Fruit fly (Drosophila melanogaster): Measurements from ENCODE around the gene CCT6.

CCT6 gene

DNA sequence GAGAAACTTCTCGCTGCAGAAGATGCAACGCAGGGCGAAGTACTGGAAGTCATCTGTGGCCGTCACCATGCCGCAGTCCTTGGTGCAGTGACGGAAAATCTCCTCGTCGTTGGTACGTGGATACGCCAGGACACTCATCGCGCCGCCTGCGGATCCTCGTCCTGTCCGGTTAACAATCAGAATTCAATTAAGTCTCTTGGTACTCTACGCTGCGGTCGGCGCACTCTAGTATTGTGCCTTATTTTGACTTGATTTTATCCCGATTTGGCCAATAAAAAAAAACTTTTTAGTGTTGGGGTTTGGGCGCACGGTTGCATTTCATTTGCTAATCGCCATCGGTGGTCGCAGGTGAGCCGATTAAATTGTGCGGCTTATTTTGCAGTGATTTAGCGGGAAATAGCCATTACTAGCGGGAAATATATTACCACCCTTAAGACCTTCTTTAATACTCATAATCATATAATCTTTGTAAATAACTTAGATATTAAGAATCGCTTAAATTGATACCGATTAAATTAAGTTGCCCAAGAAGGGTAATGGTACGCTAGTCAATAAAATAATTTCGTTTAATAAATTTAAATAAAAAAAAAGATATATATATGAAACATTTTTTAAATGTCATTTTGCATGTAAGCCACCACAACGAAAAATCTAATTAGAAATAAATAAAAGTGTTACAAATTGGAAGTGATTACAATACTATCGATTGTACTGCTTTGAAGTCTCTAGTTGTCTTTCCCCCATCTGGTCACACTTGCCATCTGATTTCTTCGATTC, at the start of gene CCT6, which contains the start of gene CG8944 (continued):
- TF ChIP-seq Dbx (GFP tag; IDR thresholded peaks at IDR 0.05) (no peak), CG4854 (GFP tag; optimal IDR thresholded peaks at IDR 0.05) (no peak), dmrt11E (tag; optimal IDR thresholded peaks at IDR 0.05) (no peak), dm (GFP tag; optimal IDR thresholded peaks at IDR 0.05) (no peak), CoRest (tag; optimal IDR thresholded peaks at IDR 0.05) (peak; percentile 45), al (GFP tag; IDR thresholded peaks at IDR 0.05) (no peak), CG15073 (GFP tag; optimal IDR thresholded peaks at IDR 0.05) (no peak), ap (GFP tag; IDR thresholded peaks at IDR 0.05) (no peak), toy (GFP tag; IDR thresholded peaks at IDR 0.05) (no peak), danr (GFP tag; IDR thresholded peaks at IDR 0.05) (no peak), gfzf (GFP tag; optimal IDR thresholded peaks at IDR 0.05) (peak; percentile 45)

DNA sequence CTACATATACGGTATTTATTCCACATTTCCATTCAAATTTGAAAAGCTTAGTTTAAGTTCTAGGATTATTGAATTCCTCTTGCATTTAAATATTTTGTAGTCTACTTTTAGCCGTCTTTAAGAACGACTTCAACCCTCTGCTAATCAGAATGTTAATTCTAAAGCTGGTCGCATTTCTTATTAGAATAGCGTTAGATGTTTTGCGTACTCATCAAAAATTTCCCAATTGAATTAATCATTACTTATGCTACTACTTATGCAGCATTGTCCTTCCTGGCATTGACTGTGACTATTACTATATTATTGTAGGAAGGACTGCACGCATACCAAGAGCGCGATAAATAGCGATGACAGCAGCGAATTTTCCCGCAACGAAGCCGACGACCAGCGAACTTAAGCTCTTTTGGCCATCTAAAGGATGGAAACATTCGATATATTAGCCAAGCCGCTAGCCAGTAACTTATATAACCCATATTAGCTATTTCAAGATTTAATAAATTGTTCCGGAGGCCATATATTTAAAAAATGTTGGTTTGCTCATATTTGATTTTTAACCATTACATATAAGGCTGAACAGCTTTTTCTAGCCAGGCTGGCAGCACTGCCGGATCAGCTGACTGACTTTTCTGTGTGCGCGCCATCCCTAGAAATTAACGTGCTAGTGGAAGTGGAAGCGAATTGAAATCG, 49.5 kb upstream of the CCT6 start, which contains the start of gene CG8128:
Gene CG8128 (plus strand): TSS at position 641 of the 687 bp plus-strand sequence.
- no peak for TF ChIP-seq nerfin-1 (tag; optimal IDR thresholded peaks at IDR 0.05)
- TF ChIP-seq CG12104 (GFP tag; optimal IDR thresholded peaks at IDR 0.05), result no peak
- TF ChIP-seq Ada2b (GFP tag; IDR thresholded peaks at IDR 0.05), result no peak
- TF ChIP-seq C15 (GFP tag; IDR thresholded peaks at IDR 0.05), result no peak
- no peak for TF ChIP-seq CG32767 (GFP tag; IDR thresholded peaks at IDR 0.05)
- 0 out of 3 replicates have a peak, but pooled peaks have one; percentile 6 for TF ChIP-seq dysf (GFP tag; IDR thresholded peaks at IDR 0.05)
- TF ChIP-seq stwl (tag; optimal IDR thresholded peaks at IDR 0.05), result no peak
- no peak for TF ChIP-seq CG4424 (GFP tag; optimal IDR thresholded peaks at IDR 0.05)
- TF ChIP-seq hbn (GFP tag; IDR thresholded peaks at IDR 0.05; ENCODE audit: partially characterized antibody), result no peak
- TF ChIP-seq CG9437 (GFP tag; optimal IDR thresholded peaks at IDR 0.05), result no peak
- TF ChIP-seq pzg (GFP tag; optimal IDR thresholded peaks at IDR 0.05), result peak; percentile 45
- no peak for TF ChIP-seq gt (GFP tag; IDR thresholded peaks at IDR 0.05)
- no peak for TF ChIP-seq CG31388 (GFP tag; optimal IDR thresholded peaks at IDR 0.05)
- no peak for TF ChIP-seq CG2129 (GFP tag; IDR thresholded peaks at IDR 0.05; ENCODE audit: partially characterized antibody)
- TF ChIP-seq Spps (tag; optimal IDR thresholded peaks at IDR 0.05), result no peak
- TF ChIP-seq row (GFP tag; IDR thresholded peaks at IDR 0.05), result peak; percentile 78
- TF ChIP-seq Atf3 (GFP tag; optimal IDR thresholded peaks at IDR 0.05), result no peak
- peak; percentile 50 for TF ChIP-seq BEAF-32 (GFP tag; optimal IDR thresholded peaks at IDR 0.05)
- TF ChIP-seq fd3F (GFP tag; optimal IDR thresholded peaks at IDR 0.05), result no peak
- no peak for TF ChIP-seq sr (GFP tag; IDR thresholded peaks at IDR 0.05)
- peak; percentile 16 for TF ChIP-seq CG7839 (tag; optimal IDR thresholded peaks at IDR 0.05)
- no peak for TF ChIP-seq CG9817 (tag; optimal IDR thresholded peaks at IDR 0.05)
- TF ChIP-seq CG11504 (tag; optimal IDR thresholded peaks at IDR 0.05), result peak; percentile 2
- no peak for TF ChIP-seq Bgb (GFP tag; IDR thresholded peaks at IDR 0.05; ENCODE audit: partially characterized antibody)
- TF ChIP-seq Bdp1 (GFP tag; optimal IDR thresholded peaks at IDR 0.05), result no peak
- TF ChIP-seq Gsc (GFP tag; IDR thresholded peaks at IDR 0.05), result no peak
- TF ChIP-seq Dref (GFP tag; IDR thresholded peaks at IDR 0.05), result peak; percentile 36; the same call in 1 of the 2 replicates
- peak; percentile 3 for TF ChIP-seq Hsf (GFP tag; optimal IDR thresholded peaks at IDR 0.05)
- no peak for TF ChIP-seq CG10274 (GFP tag; optimal IDR thresholded peaks at IDR 0.05)
- TF ChIP-seq CG15479 (GFP tag; optimal IDR thresholded peaks at IDR 0.05), result peak; percentile 54
- no peak for TF ChIP-seq Kr (GFP tag; optimal IDR thresholded peaks at IDR 0.05)
- no peak for TF ChIP-seq ems (GFP tag; optimal IDR thresholded peaks at IDR 0.05)
- no peak for TF ChIP-seq CG12659 (GFP tag; optimal IDR thresholded peaks at IDR 0.05)
- no peak for TF ChIP-seq CG8944 (GFP tag; optimal IDR thresholded peaks at IDR 0.05)
- TF ChIP-seq croc (GFP tag; conservative IDR thresholded peaks at IDR 0.05), result no peak
- TF ChIP-seq Myb (GFP tag; optimal IDR thresholded peaks at IDR 0.05), result no peak
- TF ChIP-seq Mad (GFP tag; optimal IDR thresholded peaks at IDR 0.05), result no peak

Measured in whole organism, embryonic.